Fruit fly (Drosophila melanogaster) whole organism, wandering third instar larva: ENCODE measurements around the gene dpy.

Source experiments
- Abd-B ChIP-seq: fragments of >200 bp; optimal IDR thresholded peaks from 2 replicates; lab custom pipeline; 2017; ENCODE audit warnings: missing biosample characterization, missing genetic modification characterization
- CG32264 ChIP-seq: fragments of 200-800 bp; sonication (Bioruptor generic); optimal IDR thresholded peaks from 2 replicates; lab custom pipeline; 2016; ENCODE audit warnings: missing biosample characterization, missing genetic modification characterization
- CG9705 ChIP-seq: fragments of 200-800 bp; sonication (Bioruptor generic); optimal IDR thresholded peaks from 2 replicates; lab custom pipeline; 2018; ENCODE audit warnings: missing biosample characterization, mild to moderate bottlenecking, missing genetic modification characterization
- CrebA ChIP-seq: fragments of 200-800 bp; sonication (Bioruptor generic); optimal IDR thresholded peaks from 2 replicates; lab custom pipeline; 2016; ENCODE audit warnings: missing biosample characterization, mild to moderate bottlenecking, missing genetic modification characterization, borderline replicate concordance
- Dfd ChIP-seq: fragments of >200 bp; optimal IDR thresholded peaks from 2 replicates; lab custom pipeline; 2017; ENCODE audit warnings: missing biosample characterization, missing genetic modification characterization
- Dif ChIP-seq: fragments of 200-275, 200-300 bp; sonication (Bioruptor generic); optimal IDR thresholded peaks from 2 replicates; lab custom pipeline; 2018; ENCODE audit warnings: missing biosample characterization, missing genetic modification characterization; ENCODE audit not compliant: partially characterized antibody
- GATAd ChIP-seq: sonication (Bioruptor generic); optimal IDR thresholded peaks from 2 replicates; lab custom pipeline; 2016; ENCODE audit warnings: missing biosample characterization, missing genetic modification characterization
- HLH106 ChIP-seq: fragments of 200-800 bp; optimal IDR thresholded peaks from 3 replicates; lab custom pipeline; 2019; ENCODE audit warnings: missing biosample characterization, mild to moderate bottlenecking, missing genetic modification characterization, moderate library complexity
- Hnf4 ChIP-seq: fragments of 200-800 bp; sonication (Bioruptor generic); optimal IDR thresholded peaks from 2 replicates; lab custom pipeline; 2016; ENCODE audit warnings: missing biosample characterization, mild to moderate bottlenecking, missing genetic modification characterization
- Hr78 ChIP-seq: fragments of >200 bp; optimal IDR thresholded peaks from 2 replicates; lab custom pipeline; 2017; ENCODE audit warnings: missing biosample characterization, missing genetic modification characterization
- Hr83 ChIP-seq: fragments of 200-300 bp; sonication (Bioruptor generic); optimal IDR thresholded peaks from 2 replicates; lab custom pipeline; 2016; ENCODE audit warnings: missing biosample characterization, mild to moderate bottlenecking, missing genetic modification characterization, moderate library complexity; ENCODE audit not compliant: poor library complexity, severe bottlenecking
- Jra ChIP-seq: sonication (Bioruptor generic); optimal IDR thresholded peaks from 2 replicates; lab custom pipeline; 2016; ENCODE audit warnings: missing biosample characterization, missing genetic modification characterization
- Mio ChIP-seq: sonication (Bioruptor generic); optimal IDR thresholded peaks from 2 replicates; lab custom pipeline; 2016; ENCODE audit warnings: missing biosample characterization, missing genetic modification characterization
- Myc ChIP-seq: fragments of >200 bp; optimal IDR thresholded peaks from 2 replicates; lab custom pipeline; 2017
- N ChIP-seq: fragments of >200 bp; optimal IDR thresholded peaks from 2 replicates; lab custom pipeline; 2018; ENCODE audit warnings: missing biosample characterization, missing external identifiers, missing genetic modification characterization
- OdsH ChIP-seq: fragments of 200-800 bp; sonication (Bioruptor generic); optimal IDR thresholded peaks from 2 replicates; lab custom pipeline; 2016; ENCODE audit warnings: missing biosample characterization, mild to moderate bottlenecking, missing genetic modification characterization
- Rel ChIP-seq, 2 experiments: fragments of 200-800 bp; sonication (Bioruptor generic) in 1 of 2; optimal IDR thresholded peaks; 2 replicates in 1 of 2; 3 replicates in 1 of 2; lab custom pipeline; 2016 to 2019; ENCODE audit warnings: mild to moderate bottlenecking in 2 of 2, missing biosample characterization in 2 of 2, missing genetic modification characterization in 2 of 2, moderate library complexity in 1 of 2
- Sp1 ChIP-seq: fragments of 200-800 bp; sonication (Bioruptor generic); optimal IDR thresholded peaks from 3 replicates; lab custom pipeline; 2019; ENCODE audit warnings: missing biosample characterization, mild to moderate bottlenecking, missing genetic modification characterization, moderate library complexity
- Vsx2 ChIP-seq: fragments of 200-300, 225-300 bp; sonication (Bioruptor generic); optimal IDR thresholded peaks from 2 replicates; lab custom pipeline; 2018; ENCODE audit warnings: missing biosample characterization, missing genetic modification characterization; ENCODE audit not compliant: partially characterized antibody
- br ChIP-seq: fragments of 200-800 bp; sonication (Bioruptor generic); optimal IDR thresholded peaks from 2 replicates; lab custom pipeline; 2016; ENCODE audit warnings: missing biosample characterization, missing genetic modification characterization
- brk ChIP-seq: fragments of 200-800 bp; sonication (Bioruptor generic); optimal IDR thresholded peaks from 2 replicates; lab custom pipeline; 2016; ENCODE audit warnings: missing biosample characterization, mild to moderate bottlenecking, missing genetic modification characterization
- dl ChIP-seq, 2 experiments: fragments of 175-275, 200-275 bp in 1 of 2; fragments of 200-275 bp in 1 of 2; sonication (Bioruptor generic); optimal IDR thresholded peaks; lab custom pipeline; 2018; ENCODE audit warnings: mild to moderate bottlenecking in 2 of 2, missing biosample characterization in 2 of 2, missing genetic modification characterization in 2 of 2, moderate library complexity in 2 of 2; ENCODE audit not compliant: partially characterized antibody in 2 of 2, insufficient read depth in 1 of 2
- dmrt93B ChIP-seq: fragments of 200-800 bp; sonication (Bioruptor generic); optimal IDR thresholded peaks from 2 replicates; lab custom pipeline; 2018; ENCODE audit warnings: missing biosample characterization, mild to moderate bottlenecking, missing genetic modification characterization
- dsf ChIP-seq: sonication (Bioruptor generic); optimal IDR thresholded peaks from 2 replicates; lab custom pipeline; 2016; ENCODE audit warnings: missing biosample characterization, missing genetic modification characterization, borderline replicate concordance
- ey ChIP-seq: fragments of 200-800 bp; sonication (Bioruptor generic); optimal IDR thresholded peaks from 2 replicates; lab custom pipeline; 2016; ENCODE audit warnings: missing biosample characterization, missing genetic modification characterization
- foxo ChIP-seq, 2 experiments: fragments of 200-800 bp; sonication (Bioruptor generic); optimal IDR thresholded peaks; 2 replicates in 1 of 2; 3 replicates in 1 of 2; lab custom pipeline; 2016 to 2017; ENCODE audit warnings: missing biosample characterization in 2 of 2, missing genetic modification characterization in 2 of 2
- fru ChIP-seq: fragments of 200-800 bp; sonication (Bioruptor generic); optimal IDR thresholded peaks from 3 replicates; lab custom pipeline; 2016; ENCODE audit warnings: missing biosample characterization, mild to moderate bottlenecking, missing genetic modification characterization
- h ChIP-seq: fragments of 200-800 bp; sonication (Bioruptor generic); optimal IDR thresholded peaks from 3 replicates; lab custom pipeline; 2016; ENCODE audit warnings: missing biosample characterization, mild to moderate bottlenecking, missing genetic modification characterization
- jim ChIP-seq: fragments of 175-275, 200-325 bp; sonication (Bioruptor generic); optimal IDR thresholded peaks from 2 replicates; lab custom pipeline; 2016; ENCODE audit warnings: missing biosample characterization, mild to moderate bottlenecking, missing genetic modification characterization
- lola ChIP-seq: fragments of >200 bp; optimal IDR thresholded peaks from 2 replicates; lab custom pipeline; 2017; ENCODE audit warnings: missing biosample characterization, missing genetic modification characterization
- pan ChIP-seq: fragments of >200 bp; optimal IDR thresholded peaks from 2 replicates; lab custom pipeline; 2017
- psq ChIP-seq: fragments of 200-800 bp; sonication (Bioruptor generic); optimal IDR thresholded peaks from 3 replicates; lab custom pipeline; 2017; ENCODE audit warnings: missing biosample characterization, mild to moderate bottlenecking, missing genetic modification characterization, moderate library complexity
- rgr ChIP-seq: fragments of 200-800 bp; sonication (Bioruptor generic); optimal IDR thresholded peaks from 3 replicates; lab custom pipeline; 2016; ENCODE audit warnings: missing biosample characterization, mild to moderate bottlenecking, missing genetic modification characterization
- sage ChIP-seq: fragments of 200-800 bp; sonication (Bioruptor generic); optimal IDR thresholded peaks from 2 replicates; lab custom pipeline; 2016; ENCODE audit warnings: missing biosample characterization, mild to moderate bottlenecking, missing genetic modification characterization
- sv ChIP-seq: fragments of 200-800 bp; sonication (Bioruptor generic); optimal IDR thresholded peaks from 3 replicates; lab custom pipeline; 2016; ENCODE audit warnings: missing biosample characterization, missing genetic modification characterization
- tai ChIP-seq: sonication (Bioruptor generic); optimal IDR thresholded peaks from 2 replicates; lab custom pipeline; 2016; ENCODE audit warnings: missing biosample characterization, missing genetic modification characterization
- usp ChIP-seq: fragments of >200 bp; optimal IDR thresholded peaks from 2 replicates; lab custom pipeline; 2017; ENCODE audit warnings: missing biosample characterization, missing genetic modification characterization
- woc ChIP-seq: sonication (Bioruptor generic); optimal IDR thresholded peaks from 2 replicates; lab custom pipeline; 2016; ENCODE audit warnings: missing biosample characterization, mild to moderate bottlenecking, missing genetic modification characterization

Gene dpy

dm6 chr2L:4448582-4449016, 165.5 kb downstream of the dpy start, which contains the start of gene MFS18:
MFS18 (minus strand) TSS chr2L:4448635.
- TF ChIP-seq sage (peak; percentile 95), Dfd (GFP tag; lab: Kevin White, UChicago) (no peak), woc (GFP tag; lab: Kevin White, UChicago) (peak; percentile 87), rgr (peak; percentile 96), Hr78 (GFP tag; lab: Kevin White, UChicago) (no peak), GATAd (GFP tag; lab: Kevin White, UChicago) (peak; percentile 77), Myc (lab: Kevin White, UChicago) (peak; percentile 77), CG32264 (peak; percentile 79), HLH106 (tag; lab: Kevin White, UChicago) (peak; percentile 97), Hr83 (GFP tag; lab: Kevin White, UChicago) (peak; percentile 50), tai (GFP tag; lab: Kevin White, UChicago) (no peak), Rel (GFP tag; optimal IDR thresholded peaks at IDR 0.05; lab: Kevin White, UChicago) (peak; percentile 39), Rel (tag; optimal IDR thresholded peaks at IDR 0.05; lab: Kevin White, UChicago) (peak; percentile 60), Vsx2 (GFP tag; lab: Kevin White, UChicago) (no peak), pan (no peak), OdsH (GFP tag; lab: Kevin White, UChicago) (peak; percentile 97), dl (GFP tag; optimal IDR thresholded peaks at IDR 0.05; lab: Kevin White, UChicago; ENCODE audit: insufficient read depth in 1 of 2, partially characterized antibody in 2 of 2) (no peak), dsf (peak; percentile 89), Mio (no peak), Abd-B (GFP tag; lab: Kevin White, UChicago) (no peak), Dif (GFP tag; lab: Kevin White, UChicago) (no peak), br (GFP tag; lab: Kevin White, UChicago) (peak; percentile 87), sv (GFP tag; lab: Kevin White, UChicago) (peak; percentile 97), lola (GFP tag; lab: Kevin White, UChicago) (no peak), Jra (no peak), CG9705 (GFP tag; lab: Kevin White, UChicago) (peak; percentile 87), Hnf4 (GFP tag; lab: Kevin White, UChicago) (no peak), Sp1 (GFP tag; lab: Kevin White, UChicago) (peak; percentile 94), usp (GFP tag; lab: Kevin White, UChicago) (no peak), dmrt93B (peak; percentile 97), psq (GFP tag; lab: Kevin White, UChicago) (peak; percentile 95), jim (GFP tag; lab: Kevin White, UChicago) (no peak), h (peak; percentile 96), ey (peak; percentile 87), CrebA (GFP tag; lab: Kevin White, UChicago) (no peak), fru (GFP tag; lab: Kevin White, UChicago) (peak; percentile 92), brk (no peak), N (GFP tag; lab: Kevin White, UChicago) (no peak), foxo (GFP tag; optimal IDR thresholded peaks at IDR 0.05; lab: Kevin White, UChicago) (peak; percentile 56 to 96)

- TF ChIP-seq woc (GFP tag; lab: Kevin White, UChicago): no peak
- TF ChIP-seq ey: no peak
- peak; percentile 34 for TF ChIP-seq Myc (lab: Kevin White, UChicago)
- TF ChIP-seq, all 38 proteins: peak for 1
These were observed 169.6 kb downstream of the dpy start, which contains the start of the genes morgue and Elp3 for dm6 chr2L:4444457-4444856. morgue (minus strand) TSS chr2L:4444680. Elp3 (plus strand) TSS chr2L:4444732.

dm6 chr2L:4442010-4442587, 172.0 kb downstream of the dpy start, which contains the start of the genes Sfp24F and CG15432:
Sfp24F (minus strand) TSS chr2L:4442060.
CG15432 (plus strand) TSS chr2L:4442320.
- TF ChIP-seq sv (GFP tag; lab: Kevin White, UChicago): no peak
- TF ChIP-seq Dif (GFP tag; lab: Kevin White, UChicago): no peak
- TF ChIP-seq OdsH (GFP tag; lab: Kevin White, UChicago): no peak
- TF ChIP-seq br (GFP tag; lab: Kevin White, UChicago): no peak
- no peak for TF ChIP-seq pan
- no peak for TF ChIP-seq fru (GFP tag; lab: Kevin White, UChicago)
- no peak for TF ChIP-seq ey
- TF ChIP-seq sage: no peak
- TF ChIP-seq Hr83 (GFP tag; lab: Kevin White, UChicago): no peak
- TF ChIP-seq dl (GFP tag; optimal IDR thresholded peaks at IDR 0.05; lab: Kevin White, UChicago; ENCODE audit: insufficient read depth in 1 of 2, partially characterized antibody in 2 of 2): no peak
- no peak for TF ChIP-seq psq (GFP tag; lab: Kevin White, UChicago)
- no peak for TF ChIP-seq foxo (GFP tag; optimal IDR thresholded peaks at IDR 0.05; lab: Kevin White, UChicago)
- TF ChIP-seq Dfd (GFP tag; lab: Kevin White, UChicago): no peak
- TF ChIP-seq Vsx2 (GFP tag; lab: Kevin White, UChicago): no peak
- no peak for TF ChIP-seq Jra
- no peak for TF ChIP-seq rgr
- TF ChIP-seq dsf: no peak
- no peak for TF ChIP-seq Abd-B (GFP tag; lab: Kevin White, UChicago)
- TF ChIP-seq CG9705 (GFP tag; lab: Kevin White, UChicago): no peak
- no peak for TF ChIP-seq tai (GFP tag; lab: Kevin White, UChicago)
